In genomic region chr2L:14287907-14288306, dm6 we compare ENCODE assay signal across 1 fruit fly cellular context.
TF ChIP-seq lines count a peak whose summit lies in the region.

No protein-coding gene starts in this region.

TF ChIP-seq in whole organism, embryonic, 481 proteins besides CTCF, POLR2A, EP300 and RAD21 (continued from another document):
- TF ChIP-seq tgo (GFP tag; IDR thresholded peaks at IDR 0.05; lab: Robert Waterston, UW): no peak
TF ChIP-seq in whole organism, embryonic: peak in this region for 17.
